Fruit fly (Drosophila melanogaster): ENCODE results near the gene CG33099.

Gene CG33099

DNA sequence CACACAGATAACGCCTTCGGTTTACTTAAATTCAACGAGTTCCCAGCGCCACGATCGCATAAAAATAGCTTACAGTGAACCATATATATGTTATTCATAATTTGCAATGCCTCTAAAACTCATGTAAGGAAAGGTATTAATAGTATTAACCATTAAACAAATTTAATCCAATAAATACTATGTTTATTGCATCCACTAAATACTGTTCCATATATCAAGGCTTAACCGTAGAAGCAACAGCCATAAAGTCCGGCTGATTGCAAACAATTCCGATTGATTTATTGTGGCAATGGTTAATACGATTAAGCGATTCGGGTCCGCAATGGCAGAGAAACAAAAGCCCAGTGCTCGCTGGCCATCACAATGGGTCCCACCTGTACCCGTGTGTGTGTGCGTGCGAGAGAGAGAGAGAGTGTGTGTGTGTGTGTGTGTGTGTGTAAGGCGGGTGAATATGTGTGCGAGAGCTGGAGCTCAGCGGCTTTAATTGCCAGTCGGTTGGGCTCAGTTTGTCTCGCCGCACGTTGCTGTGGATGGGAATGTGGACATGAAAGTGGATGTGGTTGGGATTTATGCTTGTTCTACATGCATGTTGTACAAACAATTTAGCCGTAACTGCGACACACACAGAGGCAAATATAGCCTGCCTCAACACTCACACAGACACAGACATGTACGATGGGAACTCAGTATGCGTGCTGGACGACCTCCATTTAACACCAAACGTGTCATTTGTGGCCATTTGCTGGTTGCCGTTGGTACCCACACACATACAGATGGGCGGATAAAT is 35.7 kb downstream of the CG33099 start (continued):
- TF ChIP-seq ac (GFP tag; optimal IDR thresholded peaks at IDR 0.05) (no peak), exex (tag; optimal IDR thresholded peaks at IDR 0.05) (peak; percentile 68), PHDP (tag; optimal IDR thresholded peaks at IDR 0.05) (no peak), CG10209 (GFP tag; optimal IDR thresholded peaks at IDR 0.05) (no peak), bbx (GFP tag; IDR thresholded peaks at IDR 0.05; ENCODE audit: partially characterized antibody) (no peak), CG14667 (GFP tag; IDR thresholded peaks at IDR 0.05) (0 out of 2 replicates have a peak, but pooled peaks have one; percentile 44), CG9609 (GFP tag; optimal IDR thresholded peaks at IDR 0.05) (no peak), row (GFP tag; IDR thresholded peaks at IDR 0.05) (peak; percentile 60), sisA (GFP tag; IDR thresholded peaks at IDR 0.05) (no peak; the same call in 1 of the 2 replicates), CG17829 (tag; optimal IDR thresholded peaks at IDR 0.05) (no peak), CG1647 (GFP tag; optimal IDR thresholded peaks at IDR 0.05) (no peak), CG1024 (GFP tag; IDR thresholded peaks at IDR 0.05) (no peak), Atf3 (GFP tag; optimal IDR thresholded peaks at IDR 0.05) (no peak), CG15514 (GFP tag; optimal IDR thresholded peaks at IDR 0.05) (peak; percentile 0), hth (optimal IDR thresholded peaks at IDR 0.05) (no peak), CG6765 (GFP tag; optimal IDR thresholded peaks at IDR 0.05) (peak; percentile 7), cato (GFP tag; optimal IDR thresholded peaks at IDR 0.05; ENCODE audit: borderline replicate concordance) (no peak), caup (GFP tag; optimal IDR thresholded peaks at IDR 0.05; ENCODE audit: severe bottlenecking) (peak; percentile 16), pnt (GFP tag; optimal IDR thresholded peaks at IDR 0.05) (no peak), chm (GFP tag; IDR thresholded peaks at IDR 0.05) (no peak), Nf-YA (GFP tag; IDR thresholded peaks at IDR 0.05) (0 out of 2 replicates have a peak, but pooled peaks have one; percentile 13), corto (GFP tag; optimal IDR thresholded peaks at IDR 0.05) (no peak), Hr78 (GFP tag; optimal IDR thresholded peaks at IDR 0.05) (no peak), CG11456 (GFP tag; IDR thresholded peaks at IDR 0.05) (no peak), CG11695 (GFP tag; IDR thresholded peaks at IDR 0.05) (no peak), Ada2b (GFP tag; IDR thresholded peaks at IDR 0.05) (0 out of 2 replicates have a peak, but pooled peaks have one; percentile 43), CG7786 (GFP tag; optimal IDR thresholded peaks at IDR 0.05) (no peak), Atf6 (GFP tag; IDR thresholded peaks at IDR 0.05) (0 out of 2 replicates have a peak, but pooled peaks have one; percentile 8), schlank (tag; optimal IDR thresholded peaks at IDR 0.05) (no peak), CG15479 (GFP tag; optimal IDR thresholded peaks at IDR 0.05) (no peak), Oli (tag; optimal IDR thresholded peaks at IDR 0.05) (no peak), Taf1 (GFP tag; IDR thresholded peaks at IDR 0.05) (no peak), unc-4 (GFP tag; IDR thresholded peaks at IDR 0.05; ENCODE audit: partially characterized antibody) (no peak), CG3847 (GFP tag; IDR thresholded peaks at IDR 0.05) (no peak), HLH3B (GFP tag; IDR thresholded peaks at IDR 0.05) (0 out of 2 replicates have a peak, but pooled peaks have one; percentile 21), tll (GFP tag; optimal IDR thresholded peaks at IDR 0.05) (no peak), luna (GFP tag; optimal IDR thresholded peaks at IDR 0.05) (no peak), Bteb2 (GFP tag; optimal IDR thresholded peaks at IDR 0.05) (no peak), ind (GFP tag; optimal IDR thresholded peaks at IDR 0.05) (peak; percentile 59), CG10147 (GFP tag; optimal IDR thresholded peaks at IDR 0.05) (peak; percentile 18), Stat92E (GFP tag; optimal IDR thresholded peaks at IDR 0.05) (no peak), tna (GFP tag; IDR thresholded peaks at IDR 0.05; ENCODE audit: partially characterized antibody) (no peak), Pdp1 (GFP tag; optimal IDR thresholded peaks at IDR 0.05) (peak in 1 of 2 experiments; percentile 31), Ptx1 (GFP tag; IDR thresholded peaks at IDR 0.05) (0 out of 2 replicates have a peak, but pooled peaks have one; percentile 29), CG17359 (tag; optimal IDR thresholded peaks at IDR 0.05) (peak; percentile 48), lilli (GFP tag; optimal IDR thresholded peaks at IDR 0.05) (peak; percentile 31), dimm (GFP tag; IDR thresholded peaks at IDR 0.05) (no peak), ken (GFP tag; IDR thresholded peaks at IDR 0.05) (no peak)

All from whole organism, embryonic.